Fruit fly (Drosophila melanogaster): ENCODE measurements around the gene PNUTS.

The PNUTS gene

DNA sequence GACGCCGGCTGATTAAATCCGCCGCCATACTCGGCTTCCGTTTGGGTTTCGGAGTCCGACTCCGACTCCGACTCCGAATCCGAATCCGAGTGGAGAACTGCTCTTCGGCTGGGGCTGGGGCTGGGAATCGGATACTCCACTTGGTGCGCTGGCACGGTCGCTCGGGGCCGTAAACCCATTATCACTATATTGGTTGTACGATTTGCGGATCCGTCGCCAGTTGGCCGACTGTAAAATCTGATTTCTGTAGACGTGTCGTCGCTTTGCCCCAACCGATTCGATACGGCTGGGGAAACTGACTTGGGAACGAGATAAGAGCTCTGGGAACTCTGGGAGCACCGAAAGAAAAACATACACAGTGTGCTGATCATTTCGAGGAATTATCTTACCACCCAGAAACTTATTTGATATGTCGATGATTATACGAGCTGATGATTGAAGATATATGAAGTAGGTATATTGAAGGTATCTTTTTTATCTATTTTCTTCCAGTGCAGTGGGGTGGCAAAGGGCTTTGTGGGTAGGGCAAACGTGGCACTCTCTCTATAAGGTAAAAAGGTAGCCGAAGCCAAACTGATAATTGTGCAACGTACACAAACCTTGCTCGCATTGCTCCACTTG, 12.3 kb upstream of the PNUTS start (continued):
- TF ChIP-seq CG12744 (GFP tag; optimal IDR thresholded peaks at IDR 0.05) (no peak), CG15479 (GFP tag; optimal IDR thresholded peaks at IDR 0.05) (no peak), twi (tag; optimal IDR thresholded peaks at IDR 0.05) (peak; percentile 20), Gug (GFP tag; IDR thresholded peaks at IDR 0.05) (peak; percentile 28; the same call in 2 of the 4 replicates), CG1792 (GFP tag; optimal IDR thresholded peaks at IDR 0.05) (no peak), Deaf1 (tag; optimal IDR thresholded peaks at IDR 0.05) (peak; percentile 62), ac (GFP tag; optimal IDR thresholded peaks at IDR 0.05) (no peak), chn (GFP tag; optimal IDR thresholded peaks at IDR 0.05) (peak; percentile 57), Rfx (GFP tag; IDR thresholded peaks at IDR 0.05) (peak; percentile 51), lmd (GFP tag; IDR thresholded peaks at IDR 0.05) (peak; percentile 44), CG7839 (tag; optimal IDR thresholded peaks at IDR 0.05) (peak; percentile 66), btn (GFP tag; optimal IDR thresholded peaks at IDR 0.05) (peak; percentile 4), B-H2 (GFP tag; optimal IDR thresholded peaks at IDR 0.05) (no peak), zen (tag; optimal IDR thresholded peaks at IDR 0.05) (no peak), lilli (GFP tag; optimal IDR thresholded peaks at IDR 0.05) (peak; percentile 52), ci (GFP tag; IDR thresholded peaks at IDR 0.05) (peak; percentile 93), CG5180 (GFP tag; optimal IDR thresholded peaks at IDR 0.05) (peak; percentile 0), pnt (GFP tag; optimal IDR thresholded peaks at IDR 0.05) (peak; percentile 55), chinmo (GFP tag; IDR thresholded peaks at IDR 0.05; ENCODE audit: partially characterized antibody) (0 out of 4 replicates have a peak, but pooled peaks have one; percentile 53), CG11247 (GFP tag; IDR thresholded peaks at IDR 0.05) (0 out of 2 replicates have a peak, but pooled peaks have one; percentile 26), Side (GFP tag; optimal IDR thresholded peaks at IDR 0.05) (peak; percentile 8), CG12071 (GFP tag; optimal IDR thresholded peaks at IDR 0.05) (no peak), rib (GFP tag; IDR thresholded peaks at IDR 0.05) (no peak), CG34422 (GFP tag; IDR thresholded peaks at IDR 0.05) (peak; percentile 16; the same call in 1 of the 3 replicates), CG16863 (GFP tag; optimal IDR thresholded peaks at IDR 0.05) (peak; percentile 43), fd96Cb (tag; optimal IDR thresholded peaks at IDR 0.05) (peak; percentile 60), Fer1 (GFP tag; optimal IDR thresholded peaks at IDR 0.05) (peak; percentile 16), NC2β (GFP tag; optimal IDR thresholded peaks at IDR 0.05) (peak; percentile 41), CG6654 (GFP tag; optimal IDR thresholded peaks at IDR 0.05) (no peak), CG34376 (GFP tag; optimal IDR thresholded peaks at IDR 0.05) (peak; percentile 7), CG15696 (tag; optimal IDR thresholded peaks at IDR 0.05) (no peak), CG14441 (GFP tag; IDR thresholded peaks at IDR 0.05) (peak; percentile 67), CG11723 (GFP tag; optimal IDR thresholded peaks at IDR 0.05) (no peak), Oli (tag; optimal IDR thresholded peaks at IDR 0.05) (peak; percentile 48), Antp (GFP tag; optimal IDR thresholded peaks at IDR 0.05) (peak; percentile 43), CG30403 (GFP tag; optimal IDR thresholded peaks at IDR 0.05) (peak; percentile 64), CG33557 (GFP tag; optimal IDR thresholded peaks at IDR 0.05) (peak; percentile 4), CG33213 (GFP tag; optimal IDR thresholded peaks at IDR 0.05) (peak; percentile 4), CG2202 (tag; optimal IDR thresholded peaks at IDR 0.05) (no peak), esg (GFP tag; conservative IDR thresholded peaks at IDR 0.05) (peak; percentile 61), ewg (GFP tag; optimal IDR thresholded peaks at IDR 0.05) (peak; percentile 51), hb (GFP tag; IDR thresholded peaks at IDR 0.05; ENCODE audit: partially characterized antibody) (no peak), Scr (GFP tag; IDR thresholded peaks at IDR 0.05; ENCODE audit: partially characterized antibody) (no peak), Xbp1 (GFP tag; optimal IDR thresholded peaks at IDR 0.05) (peak; percentile 72), CG18262 (tag; optimal IDR thresholded peaks at IDR 0.05) (peak; percentile 46), dmrt11E (tag; optimal IDR thresholded peaks at IDR 0.05) (peak; percentile 25), CG13624 (GFP tag; optimal IDR thresholded peaks at IDR 0.05) (peak; percentile 20), CHES-1-like (GFP tag; optimal IDR thresholded peaks at IDR 0.05) (peak; percentile 53), Hr78 (GFP tag; optimal IDR thresholded peaks at IDR 0.05) (peak in 1 of 2 experiments; percentile 92)

Data from whole organism, embryonic.